Worm (Caenorhabditis elegans): Measurements from ENCODE around the gene K03B8.8.
"Not testable (repeated sequence)": the region's sequence is repeated elsewhere in the genome, so short reads cannot be mapped to it uniquely, and the experiment has no call there.

DNA sequence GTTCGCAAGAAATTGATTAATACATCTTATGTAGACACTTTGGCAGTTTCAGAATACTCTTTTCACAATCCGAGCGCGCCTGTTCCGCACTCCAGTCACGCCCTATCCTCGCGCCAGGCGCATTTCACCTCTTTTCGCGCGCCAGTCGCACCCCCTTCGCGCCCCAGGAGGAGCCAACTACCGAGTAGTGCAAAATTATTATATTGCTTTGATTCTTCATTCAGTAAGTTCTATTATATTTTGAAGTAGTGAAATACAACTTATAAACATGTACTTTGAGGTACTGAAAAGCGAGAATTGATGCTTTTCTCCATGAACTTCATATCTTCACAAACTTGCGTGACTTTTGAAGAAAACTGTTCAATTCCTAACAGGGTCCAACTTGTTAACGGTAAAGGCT is 14.7 kb downstream of the K03B8.8 start, which contains the start of gene nas-18:
- TF ChIP-seq flt-1 (GFP tag; IDR thresholded peaks at IDR 0.05); med-1 (GFP tag; optimal IDR thresholded peaks at IDR 0.05; ENCODE audit: insufficient read depth); cog-1 (tag; optimal IDR thresholded peaks at IDR 0.05): not testable (repeated sequence)
